Fruit fly (Drosophila melanogaster) whole organism, adult: Measurements from ENCODE around the gene mthl7.

ENCODE experiments used
- CG1620 ChIP-seq: fragments of 200-800 bp; sonication (Bioruptor generic); optimal IDR thresholded peaks from 2 replicates; lab custom pipeline; 2016; ENCODE audit warnings: missing biosample characterization, missing genetic modification characterization
- CG5204 ChIP-seq: fragments of 200-800 bp; sonication (Bioruptor generic); optimal IDR thresholded peaks from 2 replicates; lab custom pipeline; 2016; ENCODE audit warnings: missing biosample characterization, missing genetic modification characterization
- Crg-1 ChIP-seq: fragments of 200-800 bp; sonication (Bioruptor generic); optimal IDR thresholded peaks from 2 replicates; lab custom pipeline; 2016; ENCODE audit warnings: missing biosample characterization, missing genetic modification characterization
- tj ChIP-seq: fragments of 200-800 bp; sonication (Bioruptor generic); optimal IDR thresholded peaks from 3 replicates; lab custom pipeline; 2017; ENCODE audit warnings: missing biosample characterization, mild to moderate bottlenecking, missing genetic modification characterization, moderate library complexity

dm6 chr3L:8211590-8211989 lies 31.3 kb upstream of the mthl7 start, which contains the start of gene CG8006:
- TF ChIP-seq CG5204 (GFP tag; lab: Kevin White, UChicago) (no peak), Crg-1 (GFP tag; lab: Kevin White, UChicago) (no peak), tj (GFP tag; lab: Kevin White, UChicago) (no peak), CG1620 (GFP tag; lab: Kevin White, UChicago) (no peak)
